Fruit fly (Drosophila melanogaster) whole organism, embryonic: ENCODE measurements around the gene CG17637.

ENCODE experiments used
- ATbp ChIP-seq: fragments of 200-800 bp; sonication (Bioruptor generic); optimal IDR thresholded peaks from 2 replicates; lab custom pipeline; 2017; ENCODE audit warnings: missing biosample characterization, mild to moderate bottlenecking, missing genetic modification characterization, missing genetic modification reagents
- Atf6 ChIP-seq: fragments of 200-800 bp; sonication (Bioruptor generic); IDR thresholded peaks from 2 replicates; pipeline ENCODE4 v1.3.6; 2022; ENCODE audit warnings: missing biosample characterization, missing genetic modification characterization
- BtbVII ChIP-seq: fragments of 200-800 bp; sonication (Bioruptor generic); optimal IDR thresholded peaks from 3 replicates; lab custom pipeline; 2017; ENCODE audit warnings: missing biosample characterization, mild to moderate bottlenecking, missing genetic modification characterization
- Bteb2 ChIP-seq: fragments of 200-800 bp; sonication (Bioruptor generic); optimal IDR thresholded peaks from 2 replicates; lab custom pipeline; 2016; ENCODE audit warnings: missing biosample characterization, missing genetic modification characterization
- C15 ChIP-seq: fragments of 200-800 bp; sonication (Bioruptor generic); IDR thresholded peaks from 3 replicates; pipeline ENCODE4 v1.3.6; 2022; ENCODE audit warnings: missing biosample characterization, missing genetic modification characterization
- CG1024 ChIP-seq: fragments of 200-800 bp; sonication (Bioruptor generic); IDR thresholded peaks from 2 replicates; pipeline ENCODE4 v1.3.6; 2022; ENCODE audit warnings: missing biosample characterization, missing genetic modification characterization
- CG10654 ChIP-seq: fragments of 200-800 bp; sonication (Bioruptor generic); optimal IDR thresholded peaks from 2 replicates; lab custom pipeline; 2016; ENCODE audit warnings: missing biosample characterization, missing genetic modification characterization
- CG11504 ChIP-seq: fragments of 200-800 bp; sonication (Bioruptor generic); optimal IDR thresholded peaks from 3 replicates; lab custom pipeline; 2019; ENCODE audit warnings: missing biosample characterization, mild to moderate bottlenecking, missing genetic modification characterization, moderate library complexity
- CG12104 ChIP-seq: fragments of 200-800 bp; sonication (Bioruptor generic); optimal IDR thresholded peaks from 3 replicates; lab custom pipeline; 2016; ENCODE audit warnings: missing biosample characterization, missing genetic modification characterization
- CG12299 ChIP-seq: fragments of 200-800 bp; sonication (Bioruptor generic); optimal IDR thresholded peaks from 2 replicates; lab custom pipeline; 2018; ENCODE audit warnings: missing biosample characterization, mild to moderate bottlenecking, missing genetic modification characterization
- CG14014 ChIP-seq: fragments of 200-800 bp; sonication (Bioruptor generic); IDR thresholded peaks from 2 replicates; pipeline ENCODE4 v1.3.6; 2022; ENCODE audit warnings: missing biosample characterization, missing genetic modification characterization
- CG1529 ChIP-seq: fragments of 200-800 bp; sonication (Bioruptor generic); optimal IDR thresholded peaks from 3 replicates; lab custom pipeline; 2018; ENCODE audit warnings: missing biosample characterization, missing genetic modification characterization
- CG15514 ChIP-seq: fragments of 200-800 bp; sonication (Bioruptor generic); optimal IDR thresholded peaks from 3 replicates; lab custom pipeline; 2017; ENCODE audit warnings: missing biosample characterization, missing genetic modification characterization, mild to moderate bottlenecking, moderate library complexity, missing genetic modification reagents
- CG16779 ChIP-seq: fragments of 200-800 bp; sonication (Bioruptor generic); IDR thresholded peaks from 2 replicates; pipeline ENCODE4 v1.3.6; 2022; ENCODE audit warnings: missing biosample characterization, missing genetic modification characterization
- CG17361 ChIP-seq: fragments of 200-800 bp; sonication (Bioruptor generic); IDR thresholded peaks from 3 replicates; pipeline ENCODE4 v1.3.6; 2022; ENCODE audit warnings: missing biosample characterization, missing genetic modification characterization
- CG31365 ChIP-seq: fragments of 200-800 bp; sonication (Bioruptor generic); optimal IDR thresholded peaks from 2 replicates; lab custom pipeline; 2018; ENCODE audit warnings: missing biosample characterization, mild to moderate bottlenecking, missing genetic modification characterization
- CG32772 ChIP-seq: fragments of 200-800 bp; sonication (Bioruptor generic); IDR thresholded peaks from 2 replicates; pipeline ENCODE4 v1.3.6; 2022; ENCODE audit warnings: missing biosample characterization, missing genetic modification characterization
- CG34224 ChIP-seq: fragments of 200-800 bp; sonication (Bioruptor generic); IDR thresholded peaks from 3 replicates; pipeline ENCODE4 v1.3.6; 2022; ENCODE audit warnings: missing biosample characterization, missing genetic modification characterization; ENCODE audit not compliant: partially characterized antibody
- CG42726 ChIP-seq: fragments of 200-800 bp; sonication (Bioruptor generic); IDR thresholded peaks from 2 replicates; pipeline ENCODE4 v1.3.6; 2022; ENCODE audit warnings: missing biosample characterization, missing genetic modification characterization; ENCODE audit not compliant: partially characterized antibody
- CG4360 ChIP-seq: fragments of 200-800 bp; sonication (Bioruptor generic); IDR thresholded peaks from 2 replicates; pipeline ENCODE4 v1.3.6; 2022; ENCODE audit warnings: missing biosample characterization, missing genetic modification characterization
- CG6689 ChIP-seq: fragments of 200-800 bp; sonication (Bioruptor generic); IDR thresholded peaks from 2 replicates; pipeline ENCODE4 v1.3.6; 2022; ENCODE audit warnings: missing biosample characterization, missing genetic modification characterization
- CG7357 ChIP-seq: fragments of 200-800 bp; sonication (Bioruptor generic); IDR thresholded peaks from 3 replicates; pipeline ENCODE4 v1.3.6; 2022; ENCODE audit warnings: missing biosample characterization, missing genetic modification characterization
- CG7987 ChIP-seq: fragments of 200-800 bp; sonication (Bioruptor generic); optimal IDR thresholded peaks from 2 replicates; lab custom pipeline; 2018; ENCODE audit warnings: missing biosample characterization, mild to moderate bottlenecking, missing genetic modification characterization, moderate library complexity
- CkIIα-i1 ChIP-seq: fragments of 200-800 bp; sonication (Bioruptor generic); IDR thresholded peaks from 2 replicates; pipeline ENCODE4 v1.3.6; 2022; ENCODE audit warnings: missing biosample characterization, missing genetic modification characterization
- D19A ChIP-seq: fragments of 200-800 bp; optimal IDR thresholded peaks from 3 replicates; lab custom pipeline; 2019; ENCODE audit warnings: missing biosample characterization, mild to moderate bottlenecking, missing genetic modification characterization, moderate library complexity
- Elba2 ChIP-seq: fragments of 200-800 bp; sonication (Bioruptor generic); optimal IDR thresholded peaks from 3 replicates; lab custom pipeline; 2016; ENCODE audit warnings: missing biosample characterization, missing genetic modification characterization
- HLH4C ChIP-seq: fragments of 200-800 bp; sonication (Bioruptor generic); IDR thresholded peaks from 3 replicates; pipeline ENCODE4 v1.3.6; 2022; ENCODE audit warnings: missing biosample characterization, missing genetic modification characterization; ENCODE audit not compliant: partially characterized antibody
- Hand ChIP-seq: fragments of 200-800 bp; sonication (Bioruptor generic); optimal IDR thresholded peaks from 2 replicates; lab custom pipeline; 2017; ENCODE audit warnings: mild to moderate bottlenecking, missing biosample characterization, missing genetic modification reagents, missing genetic modification characterization
- HmgD ChIP-seq: fragments of 200-800 bp; sonication (Bioruptor generic); optimal IDR thresholded peaks from 3 replicates; lab custom pipeline; 2016; ENCODE audit warnings: missing biosample characterization, missing genetic modification characterization
- HmgZ ChIP-seq: fragments of 200-800 bp; sonication (Bioruptor generic); optimal IDR thresholded peaks from 2 replicates; lab custom pipeline; 2018; ENCODE audit warnings: missing biosample characterization, mild to moderate bottlenecking, missing genetic modification characterization
- NfI ChIP-seq: fragments of 200-800 bp; sonication (Bioruptor generic); optimal IDR thresholded peaks from 3 replicates; lab custom pipeline; 2018; ENCODE audit warnings: missing biosample characterization, mild to moderate bottlenecking, missing genetic modification characterization, moderate library complexity
- Rfx ChIP-seq: fragments of 200-800 bp; sonication (Bioruptor generic); IDR thresholded peaks from 2 replicates; pipeline ENCODE4 v1.3.6; 2022; ENCODE audit warnings: missing biosample characterization, missing genetic modification characterization
- Sry-δ ChIP-seq: fragments of 200-800 bp; sonication (Bioruptor generic); optimal IDR thresholded peaks from 2 replicates; lab custom pipeline; 2016; ENCODE audit warnings: missing biosample characterization, missing genetic modification characterization
- bbx ChIP-seq: fragments of 200-800 bp; sonication (Bioruptor generic); IDR thresholded peaks from 2 replicates; pipeline ENCODE4 v1.3.6; 2022; ENCODE audit warnings: missing biosample characterization, missing genetic modification characterization; ENCODE audit not compliant: partially characterized antibody
- bcd ChIP-seq: fragments of 200-800 bp; sonication (Bioruptor generic); optimal IDR thresholded peaks from 2 replicates; lab custom pipeline; 2017; ENCODE audit warnings: missing biosample characterization, mild to moderate bottlenecking, missing genetic modification characterization
- br ChIP-seq: fragments of >200 bp; optimal IDR thresholded peaks from 2 replicates; lab custom pipeline; 2017
- chif ChIP-seq, 2 experiments: fragments of 200-800 bp; sonication (Bioruptor generic); optimal IDR thresholded peaks; 3 replicates each; lab custom pipeline; 2016; ENCODE audit warnings: missing biosample characterization in 2 of 2, missing genetic modification characterization in 2 of 2
- chm ChIP-seq: fragments of 200-800 bp; sonication (Bioruptor generic); IDR thresholded peaks from 2 replicates; pipeline ENCODE4 v1.3.6; 2022; ENCODE audit warnings: missing biosample characterization, missing genetic modification characterization
- ci ChIP-seq: fragments of 200-800 bp; sonication (Bioruptor generic); IDR thresholded peaks from 3 replicates; pipeline ENCODE4 v1.3.6; 2022; ENCODE audit warnings: missing biosample characterization, missing genetic modification characterization
- dan ChIP-seq: fragments of 200-800 bp; sonication (Bioruptor generic); IDR thresholded peaks from 2 replicates; pipeline ENCODE4 v1.3.6; 2022; ENCODE audit warnings: missing biosample characterization, missing genetic modification characterization
- dmrt11E ChIP-seq: fragments of 200-800 bp; sonication (Bioruptor generic); optimal IDR thresholded peaks from 3 replicates; lab custom pipeline; 2018; ENCODE audit warnings: missing biosample characterization, mild to moderate bottlenecking, missing genetic modification characterization, moderate library complexity
- eve ChIP-seq, 2 experiments: fragments of >200 bp; optimal IDR thresholded peaks; 2 replicates each; lab custom pipeline; 2017; ENCODE audit warnings: missing biosample characterization in 2 of 2, missing genetic modification characterization in 2 of 2
- eyg ChIP-seq: fragments of 200-800 bp; sonication (Bioruptor generic); optimal IDR thresholded peaks from 3 replicates; lab custom pipeline; 2016; ENCODE audit warnings: missing biosample characterization, missing genetic modification characterization
- fu2 ChIP-seq: fragments of 200-800 bp; sonication (Bioruptor generic); optimal IDR thresholded peaks from 2 replicates; lab custom pipeline; 2016; ENCODE audit warnings: missing biosample characterization, missing genetic modification characterization
- kay ChIP-seq: fragments of 200-800 bp; sonication (Bioruptor generic); optimal IDR thresholded peaks from 2 replicates; lab custom pipeline; 2016; ENCODE audit warnings: missing biosample characterization, missing genetic modification characterization
- lbe ChIP-seq: fragments of 200-800 bp; sonication (Bioruptor generic); optimal IDR thresholded peaks from 2 replicates; lab custom pipeline; 2016; ENCODE audit warnings: missing biosample characterization, mild to moderate bottlenecking, missing genetic modification characterization
- oc ChIP-seq: fragments of 200-800 bp; sonication (Bioruptor generic); optimal IDR thresholded peaks from 2 replicates; lab custom pipeline; 2018; ENCODE audit warnings: missing biosample characterization, mild to moderate bottlenecking, missing genetic modification characterization, moderate library complexity
- p53 ChIP-seq: fragments of 200-800 bp; sonication (Bioruptor generic); optimal IDR thresholded peaks from 2 replicates; lab custom pipeline; 2016; ENCODE audit warnings: missing biosample characterization, missing genetic modification characterization
- row ChIP-seq: fragments of 200-800 bp; sonication (Bioruptor generic); IDR thresholded peaks from 3 replicates; pipeline ENCODE4 v1.3.6; 2022; ENCODE audit warnings: missing biosample characterization, missing genetic modification characterization
- sens-2 ChIP-seq: fragments of 200-800 bp; sonication (Bioruptor generic); IDR thresholded peaks from 2 replicates; pipeline ENCODE4 v1.3.6; 2022; ENCODE audit warnings: missing biosample characterization, missing genetic modification characterization

Gene CG17637

DNA sequence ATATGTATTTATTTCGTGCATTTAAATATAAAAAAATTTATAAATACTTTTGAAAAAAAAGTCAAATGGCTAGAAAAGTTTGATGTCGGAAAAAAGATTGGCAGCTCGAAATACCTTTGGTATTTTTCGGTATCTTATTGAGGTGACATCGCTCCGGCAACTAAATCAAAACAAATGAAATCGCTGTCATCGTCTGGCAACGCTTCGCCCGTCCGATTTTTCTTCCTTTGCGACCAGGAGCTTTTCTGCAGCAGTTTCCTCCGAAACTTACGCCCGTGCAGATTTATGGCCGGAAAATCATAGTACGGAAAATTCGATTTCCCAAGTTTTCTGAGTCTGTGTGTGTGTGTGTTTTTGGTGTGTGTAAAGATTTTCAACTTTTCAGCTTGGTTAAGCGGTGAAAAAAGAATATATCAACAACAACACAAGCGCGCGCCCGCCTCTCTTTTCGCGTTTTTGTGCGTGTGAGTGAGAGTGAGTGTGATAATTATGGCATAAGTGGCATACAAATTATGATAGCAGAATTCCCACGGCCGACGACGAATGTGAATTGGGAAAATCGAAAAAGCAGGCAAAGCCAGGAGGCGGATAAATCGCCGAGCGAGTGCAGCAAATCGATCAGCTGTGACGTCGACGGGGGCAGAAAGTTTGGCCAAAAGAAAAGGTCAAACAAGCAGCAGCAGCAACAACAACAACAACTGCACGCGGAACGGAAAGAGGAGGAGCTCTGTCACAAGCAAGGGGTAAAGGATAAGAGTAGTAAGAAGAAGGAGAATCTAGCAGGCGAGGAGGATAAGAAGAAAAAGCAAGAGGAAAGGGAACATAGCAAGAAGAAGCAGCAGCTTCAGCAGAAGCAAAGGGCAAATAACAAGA is 6.6 kb upstream of the CG17637 start, which contains the start of gene CG32425 (continued):
- TF ChIP-seq CG1529 (GFP tag; lab: Kevin White, UChicago): no peak
- no peak for TF ChIP-seq ci (GFP tag; lab: Robert Waterston, UW)
- no peak for TF ChIP-seq CG12299 (tag; lab: Kevin White, UChicago)
- TF ChIP-seq CG34224 (GFP tag; lab: Robert Waterston, UW): 0 out of 3 replicates have a peak, but pooled peaks have one; percentile 16
- no peak for TF ChIP-seq Sry-δ (GFP tag; lab: Kevin White, UChicago)
- TF ChIP-seq dmrt11E (tag; lab: Kevin White, UChicago): no peak
- TF ChIP-seq CG10654: peak; percentile 8
- no peak for TF ChIP-seq eve (GFP tag; optimal IDR thresholded peaks at IDR 0.05; lab: Kevin White, UChicago)
- no peak for TF ChIP-seq HmgD (GFP tag; lab: Kevin White, UChicago)
- TF ChIP-seq Bteb2 (GFP tag; lab: Kevin White, UChicago): no peak
- no peak for TF ChIP-seq CkIIα-i1
- TF ChIP-seq kay: no peak
- TF ChIP-seq NfI: no peak
- TF ChIP-seq CG16779 (GFP tag; lab: Robert Waterston, UW): no peak
- TF ChIP-seq lbe (GFP tag; lab: Kevin White, UChicago): no peak
- no peak for TF ChIP-seq CG31365 (tag; lab: Kevin White, UChicago)
- no peak for TF ChIP-seq chm (GFP tag; lab: Robert Waterston, UW)
- no peak for TF ChIP-seq oc (tag; lab: Kevin White, UChicago)
- TF ChIP-seq CG12104: no peak
- TF ChIP-seq br (lab: Kevin White, UChicago): no peak
- TF ChIP-seq CG32772 (GFP tag; lab: Robert Waterston, UW): no peak
- no peak; the same call in 1 of the 2 replicates for TF ChIP-seq CG42726 (GFP tag; lab: Robert Waterston, UW)
- no peak for TF ChIP-seq p53 (GFP tag; lab: Kevin White, UChicago)
- TF ChIP-seq fu2 (GFP tag; lab: Kevin White, UChicago): no peak
- TF ChIP-seq CG1024 (GFP tag; lab: Robert Waterston, UW): no peak
- no peak for TF ChIP-seq Atf6 (GFP tag; lab: Robert Waterston, UW)
- TF ChIP-seq BtbVII (GFP tag; lab: Kevin White, UChicago): no peak
- TF ChIP-seq bbx (GFP tag; lab: Robert Waterston, UW): peak; percentile 54
- TF ChIP-seq bcd (GFP tag; lab: Kevin White, UChicago): no peak
- peak; percentile 36; the same call in 1 of the 2 replicates for TF ChIP-seq Rfx (GFP tag; lab: Robert Waterston, UW)
- TF ChIP-seq CG14014 (GFP tag; lab: Robert Waterston, UW): no peak
- no peak for TF ChIP-seq CG4360 (GFP tag; lab: Robert Waterston, UW)
- TF ChIP-seq row (GFP tag; lab: Robert Waterston, UW): peak; percentile 68
- no peak for TF ChIP-seq ATbp (GFP tag; lab: Kevin White, UChicago)
- TF ChIP-seq eyg (GFP tag; lab: Kevin White, UChicago): no peak
- no peak for TF ChIP-seq CG7357 (GFP tag; lab: Robert Waterston, UW)
- TF ChIP-seq sens-2 (GFP tag; lab: Robert Waterston, UW): no peak
- no peak for TF ChIP-seq CG7987 (GFP tag; lab: Kevin White, UChicago)
- TF ChIP-seq CG6689: no peak
- no peak for TF ChIP-seq C15 (GFP tag; lab: Robert Waterston, UW)
- no peak for TF ChIP-seq Elba2 (GFP tag; lab: Kevin White, UChicago)
- peak; percentile 46 for TF ChIP-seq CG11504 (tag; lab: Kevin White, UChicago)
- TF ChIP-seq CG15514 (GFP tag; lab: Kevin White, UChicago): peak; percentile 91
- no peak for TF ChIP-seq Hand
- peak; percentile 15 for TF ChIP-seq HmgZ (tag; lab: Kevin White, UChicago)
- TF ChIP-seq chif (GFP tag; optimal IDR thresholded peaks at IDR 0.05; lab: Kevin White, UChicago): no peak
- no peak for TF ChIP-seq HLH4C (GFP tag; lab: Robert Waterston, UW)
- TF ChIP-seq CG17361 (GFP tag; lab: Robert Waterston, UW): 0 out of 3 replicates have a peak, but pooled peaks have one; percentile 21
- TF ChIP-seq dan (GFP tag; lab: Robert Waterston, UW): no peak
- no peak for TF ChIP-seq D19A (tag; lab: Kevin White, UChicago)
